Worm (Caenorhabditis elegans) whole organism, early embryonic: ENCODE measurements around the gene C46E10.1.

Experiments used
- B0310.2 ChIP-seq: sonication (generic microtip); optimal IDR thresholded peaks from 2 replicates; lab custom pipeline; 2016; ENCODE audit warnings: mild to moderate bottlenecking, missing genetic modification characterization, missing compliant biosample characterization
- F13C5.2 ChIP-seq: sonication (generic microtip); optimal IDR thresholded peaks from 2 replicates; lab custom pipeline; 2017; ENCODE audit warnings: mild to moderate bottlenecking, missing genetic modification characterization, inconsistent platforms, missing compliant biosample characterization
- aly-1 ChIP-seq: sonication (generic microtip); optimal IDR thresholded peaks from 2 replicates; lab custom pipeline; 2016; ENCODE audit warnings: missing genetic modification characterization, missing compliant biosample characterization
- ama-1 ChIP-seq: fragments of 150-350 bp; optimal IDR thresholded peaks from 2 replicates; lab custom pipeline; 2014
- ceh-13 ChIP-seq: fragments of 200-800 bp; sonication (Bioruptor generic); optimal IDR thresholded peaks from 2 replicates; lab custom pipeline; 2018; ENCODE audit warnings: mild to moderate bottlenecking, missing genetic modification characterization, missing compliant biosample characterization
- ceh-36 ChIP-seq: sonication (generic microtip); optimal IDR thresholded peaks from 2 replicates; lab custom pipeline; 2016; ENCODE audit warnings: missing genetic modification characterization, inconsistent platforms, missing compliant biosample characterization
- ets-7 ChIP-seq: sonication (generic microtip); optimal IDR thresholded peaks from 2 replicates; lab custom pipeline; 2016; ENCODE audit warnings: missing genotype, missing genetic modification characterization, missing compliant biosample characterization
- flt-1 ChIP-seq: fragments of 200-800 bp; sonication (Bioruptor generic); IDR thresholded peaks from 2 replicates; pipeline ENCODE4 v1.3.6; 2022; ENCODE audit warnings: missing genetic modification characterization, missing compliant biosample characterization
- hmbx-1 ChIP-seq: sonication (generic microtip); optimal IDR thresholded peaks from 2 replicates; lab custom pipeline; 2016; ENCODE audit warnings: mild to moderate bottlenecking, missing genetic modification characterization, missing compliant biosample characterization
- hmg-4 ChIP-seq: fragments of 200-800 bp; sonication (Bioruptor generic); optimal IDR thresholded peaks from 2 replicates; lab custom pipeline; 2018; ENCODE audit warnings: mild to moderate bottlenecking, missing genetic modification characterization, missing compliant biosample characterization
- hnd-1 ChIP-seq: sonication (generic microtip); optimal IDR thresholded peaks from 2 replicates; lab custom pipeline; 2016; ENCODE audit warnings: missing genetic modification characterization, missing compliant biosample characterization
- pes-1 ChIP-seq: fragments of 200-800 bp; sonication (Bioruptor generic); IDR thresholded peaks from 2 replicates; pipeline ENCODE4 v1.3.6; 2022; ENCODE audit warnings: missing genetic modification reagents, missing genetic modification characterization, missing compliant biosample characterization
- scrt-1 ChIP-seq: fragments of 200-800 bp; sonication (Bioruptor generic); IDR thresholded peaks from 2 replicates; pipeline ENCODE4 v1.3.6; 2022; ENCODE audit warnings: missing genetic modification characterization, missing compliant biosample characterization
- sea-1 ChIP-seq: fragments of 200-800 bp; sonication (Bioruptor generic); conservative IDR thresholded peaks from 2 replicates; pipeline ENCODE4 v1.3.6; 2022; ENCODE audit warnings: missing genetic modification characterization, missing compliant biosample characterization
- tbx-11 ChIP-seq: fragments of 200-800 bp; sonication (Bioruptor generic); IDR thresholded peaks from 2 replicates; pipeline ENCODE4 v1.3.6; 2022; ENCODE audit warnings: missing genetic modification characterization, missing compliant biosample characterization
- tbx-37 ChIP-seq: fragments of 200-800 bp; sonication (Bioruptor generic); conservative IDR thresholded peaks from 2 replicates; pipeline ENCODE4 v1.3.6; 2022; ENCODE audit warnings: missing genetic modification reagents, missing genetic modification characterization, missing compliant biosample characterization
- tra-4 ChIP-seq: sonication (generic microtip); optimal IDR thresholded peaks from 2 replicates; lab custom pipeline; 2017; ENCODE audit warnings: missing genetic modification characterization, missing compliant biosample characterization

The C46E10.1 gene

ce11 chrII:3684487-3685067 is 39.4 kb upstream of the C46E10.1 start:
- TF ChIP-seq tra-4 (tag; lab: Kevin White, UChicago), result no peak
- TF ChIP-seq hnd-1, result no peak
- TF ChIP-seq ceh-36 (tag; lab: Kevin White, UChicago), result no peak
- no peak for TF ChIP-seq ama-1 (lab: Kevin White, UChicago)
- no peak for TF ChIP-seq scrt-1 (GFP tag; lab: Robert Waterston, UW)
- no peak for TF ChIP-seq ceh-13 (GFP tag; lab: Kevin White, UChicago)
- no peak for TF ChIP-seq sea-1 (GFP tag; lab: Robert Waterston, UW)
- no peak for TF ChIP-seq tbx-37 (GFP tag; lab: Robert Waterston, UW)
- no peak for TF ChIP-seq pes-1
- no peak for TF ChIP-seq hmg-4 (GFP tag; lab: Kevin White, UChicago)
- TF ChIP-seq tbx-11 (GFP tag; lab: Robert Waterston, UW), result no peak
- TF ChIP-seq aly-1, result no peak
- no peak for TF ChIP-seq ets-7 (tag; lab: Kevin White, UChicago)
- no peak for TF ChIP-seq F13C5.2 (tag; lab: Kevin White, UChicago)

DNA sequence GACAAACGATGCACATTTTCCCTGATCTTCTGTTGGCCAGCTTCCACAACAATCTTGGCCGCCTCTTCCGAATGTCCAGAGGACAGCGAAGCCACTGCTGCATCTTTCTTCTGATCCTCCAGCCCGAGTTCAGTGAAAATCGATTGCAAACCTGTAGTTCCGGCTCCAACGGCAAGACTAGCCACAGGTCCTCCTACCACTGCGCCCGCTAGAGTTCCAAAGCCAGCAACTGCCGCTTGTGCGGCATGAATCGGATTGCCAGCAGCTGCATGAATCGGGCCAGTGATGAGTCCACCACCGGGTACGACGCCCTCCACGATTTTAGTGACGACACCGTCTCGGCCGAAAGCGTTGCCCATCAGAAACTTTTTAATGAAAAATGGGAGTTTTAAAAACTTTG is 35.7 kb upstream of the C46E10.1 start, which contains the start of gene ifas-1:
ifas-1 (minus strand) TSS at position 387 of the 400 bp plus-strand sequence.
- TF ChIP-seq F13C5.2 (tag; lab: Kevin White, UChicago) (no peak), tra-4 (tag; lab: Kevin White, UChicago) (no peak), aly-1 (no peak), ceh-13 (GFP tag; lab: Kevin White, UChicago) (no peak), B0310.2 (tag; lab: Kevin White, UChicago) (no peak), tbx-11 (GFP tag; lab: Robert Waterston, UW) (no peak), flt-1 (GFP tag; lab: Robert Waterston, UW) (no peak), hmg-4 (GFP tag; lab: Kevin White, UChicago) (no peak), ceh-36 (tag; lab: Kevin White, UChicago) (no peak), sea-1 (GFP tag; lab: Robert Waterston, UW) (no peak), tbx-37 (GFP tag; lab: Robert Waterston, UW) (no peak), hmbx-1 (tag; lab: Kevin White, UChicago) (no peak), scrt-1 (GFP tag; lab: Robert Waterston, UW) (no peak), hnd-1 (no peak), ets-7 (tag; lab: Kevin White, UChicago) (no peak)

DNA sequence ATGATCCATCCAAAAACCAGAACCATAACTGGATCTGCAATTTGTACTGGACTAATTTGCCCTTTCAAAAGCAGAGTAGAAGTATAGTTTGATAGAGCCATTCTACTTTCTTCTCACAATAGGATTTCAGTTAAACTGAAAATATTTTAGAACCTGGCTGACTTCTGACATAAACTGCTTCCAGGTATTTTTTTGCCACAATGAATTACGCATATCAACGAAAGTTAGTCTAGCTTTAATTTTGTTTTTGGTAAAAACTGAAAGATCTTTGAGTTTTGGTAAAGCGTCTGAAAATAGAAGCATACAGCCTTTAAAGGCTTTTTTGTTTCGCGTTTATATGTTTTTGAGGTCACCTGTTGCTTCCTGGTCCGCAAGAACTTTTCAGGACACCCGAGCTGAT is 33.4 kb upstream of the C46E10.1 start, which contains the start of gene srx-101:
srx-101 (minus strand) TSS at position 101 of the 400 bp plus-strand sequence.
- TF ChIP-seq flt-1 (GFP tag; lab: Robert Waterston, UW), result no peak
- no peak for TF ChIP-seq tbx-11 (GFP tag; lab: Robert Waterston, UW)
- TF ChIP-seq aly-1, result no peak
- no peak for TF ChIP-seq sea-1 (GFP tag; lab: Robert Waterston, UW)
- TF ChIP-seq tbx-37 (GFP tag; lab: Robert Waterston, UW), result no peak
- TF ChIP-seq hmbx-1 (tag; lab: Kevin White, UChicago), result no peak
- no peak for TF ChIP-seq tra-4 (tag; lab: Kevin White, UChicago)
- TF ChIP-seq pes-1, result no peak
- TF ChIP-seq ets-7 (tag; lab: Kevin White, UChicago), result no peak
- no peak for TF ChIP-seq hmg-4 (GFP tag; lab: Kevin White, UChicago)
- no peak for TF ChIP-seq hnd-1
- TF ChIP-seq ama-1 (lab: Kevin White, UChicago), result no peak
- TF ChIP-seq F13C5.2 (tag; lab: Kevin White, UChicago), result no peak
- no peak for TF ChIP-seq ceh-36 (tag; lab: Kevin White, UChicago)

ce11 chrII:3694664-3695063 is 29.4 kb upstream of the C46E10.1 start, which contains the start of gene srx-102:
Gene srx-102 (minus strand): TSS chrII:3694764.
- TF ChIP-seq ets-7 (tag; lab: Kevin White, UChicago) (no peak), hmg-4 (GFP tag; lab: Kevin White, UChicago) (no peak), ceh-13 (GFP tag; lab: Kevin White, UChicago) (no peak), F13C5.2 (tag; lab: Kevin White, UChicago) (no peak), hmbx-1 (tag; lab: Kevin White, UChicago) (no peak), ceh-36 (tag; lab: Kevin White, UChicago) (no peak), aly-1 (no peak), tbx-11 (GFP tag; lab: Robert Waterston, UW) (no peak)

DNA sequence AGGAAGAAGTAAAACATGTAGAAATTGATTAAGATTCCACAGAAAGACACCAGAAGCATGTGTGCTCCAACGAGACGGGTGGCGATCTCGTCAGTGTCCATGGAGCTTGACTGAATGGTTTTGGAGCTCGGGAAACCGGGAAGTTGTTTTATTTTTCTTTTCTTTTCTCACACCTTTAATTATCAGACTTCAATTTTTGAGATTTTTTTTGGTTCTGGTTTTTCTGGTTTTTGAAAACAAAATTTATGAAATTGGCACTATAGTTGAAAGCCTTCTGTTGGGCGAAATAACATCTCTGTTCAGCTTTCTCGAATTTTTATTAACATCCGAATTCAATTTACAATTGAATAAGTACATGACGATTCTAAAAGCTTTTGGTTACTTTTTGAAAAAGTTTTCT is 24.4 kb upstream of the C46E10.1 start, which contains the start of gene srx-104:
srx-104 (minus strand) TSS at position 101 of the 400 bp plus-strand sequence.
- TF ChIP-seq scrt-1 (GFP tag; lab: Robert Waterston, UW), result no peak
- TF ChIP-seq hmg-4 (GFP tag; lab: Kevin White, UChicago), result no peak
- TF ChIP-seq flt-1 (GFP tag; lab: Robert Waterston, UW), result no peak
- TF ChIP-seq sea-1 (GFP tag; lab: Robert Waterston, UW), result no peak
- no peak for TF ChIP-seq aly-1
- TF ChIP-seq B0310.2 (tag; lab: Kevin White, UChicago), result no peak

DNA sequence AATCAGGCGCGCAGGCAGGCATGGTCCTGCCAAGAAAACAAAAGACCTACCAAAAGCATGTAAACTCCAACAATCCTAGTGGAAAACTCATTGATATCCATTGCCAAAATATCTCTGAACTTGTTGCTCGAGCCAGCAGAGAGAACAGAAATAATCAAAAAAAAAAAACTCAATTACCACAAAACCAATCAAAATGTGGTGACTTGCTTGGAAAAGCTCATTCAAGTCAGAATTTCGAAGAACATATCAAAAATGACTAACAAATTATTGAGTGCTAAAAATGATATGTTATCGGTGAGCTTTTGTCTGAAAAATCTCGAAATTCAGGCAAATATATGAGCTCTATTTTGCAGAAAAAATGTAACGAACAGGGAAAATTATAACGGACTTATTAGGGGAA is 22.7 kb upstream of the C46E10.1 start, which contains the start of gene srx-105:
srx-105 (minus strand) TSS at position 101 of the 400 bp plus-strand sequence.
- TF ChIP-seq F13C5.2 (tag; lab: Kevin White, UChicago) (no peak), tbx-11 (GFP tag; lab: Robert Waterston, UW) (no peak), scrt-1 (GFP tag; lab: Robert Waterston, UW) (no peak), hnd-1 (no peak), tra-4 (tag; lab: Kevin White, UChicago) (no peak), hmbx-1 (tag; lab: Kevin White, UChicago) (no peak), pes-1 (no peak), tbx-37 (GFP tag; lab: Robert Waterston, UW) (no peak), aly-1 (no peak), B0310.2 (tag; lab: Kevin White, UChicago) (no peak), hmg-4 (GFP tag; lab: Kevin White, UChicago) (no peak), ceh-13 (GFP tag; lab: Kevin White, UChicago) (no peak), ceh-36 (tag; lab: Kevin White, UChicago) (no peak), ets-7 (tag; lab: Kevin White, UChicago) (no peak), sea-1 (GFP tag; lab: Robert Waterston, UW) (no peak), flt-1 (GFP tag; lab: Robert Waterston, UW) (no peak), ama-1 (lab: Kevin White, UChicago) (no peak)
